Fruit fly (Drosophila melanogaster) whole organism, embryonic: ENCODE results near the gene Kua.

ENCODE experiments used
- ATbp ChIP-seq: fragments of 200-800 bp; sonication (Bioruptor generic); optimal IDR thresholded peaks from 2 replicates; lab custom pipeline; 2017; ENCODE audit warnings: missing biosample characterization, mild to moderate bottlenecking, missing genetic modification characterization, missing genetic modification reagents
- BEAF-32 ChIP-seq: fragments of 200-800 bp; sonication (Bioruptor generic); optimal IDR thresholded peaks from 3 replicates; lab custom pipeline; 2017; ENCODE audit warnings: missing biosample characterization, missing genetic modification characterization, mild to moderate bottlenecking, moderate library complexity, missing genetic modification reagents
- Bteb2 ChIP-seq: fragments of 200-800 bp; sonication (Bioruptor generic); optimal IDR thresholded peaks from 2 replicates; lab custom pipeline; 2016; ENCODE audit warnings: missing biosample characterization, missing genetic modification characterization
- CG1024 ChIP-seq: fragments of 200-800 bp; sonication (Bioruptor generic); IDR thresholded peaks from 2 replicates; pipeline ENCODE4 v1.3.6; 2022; ENCODE audit warnings: missing biosample characterization, missing genetic modification characterization
- CG11093 ChIP-seq: fragments of 200-800 bp; sonication (Bioruptor generic); IDR thresholded peaks from 3 replicates; pipeline ENCODE4 v1.3.6; 2022; ENCODE audit warnings: missing biosample characterization, missing genetic modification characterization
- CG11456 ChIP-seq: fragments of 200-800 bp; sonication (Bioruptor generic); IDR thresholded peaks from 3 replicates; pipeline ENCODE4 v1.3.6; 2022; ENCODE audit warnings: missing biosample characterization, missing genetic modification characterization
- CG11696 ChIP-seq: fragments of 200-800 bp; sonication (Bioruptor generic); IDR thresholded peaks from 2 replicates; pipeline ENCODE4 v1.3.6; 2022; ENCODE audit warnings: missing biosample characterization, missing genetic modification characterization
- CG15479 ChIP-seq: fragments of 200-800 bp; sonication (Bioruptor generic); optimal IDR thresholded peaks from 3 replicates; lab custom pipeline; 2019; ENCODE audit warnings: missing biosample characterization, mild to moderate bottlenecking, missing genetic modification characterization, moderate library complexity
- CG17328 ChIP-seq: fragments of 200-800 bp; sonication (Bioruptor generic); IDR thresholded peaks from 2 replicates; pipeline ENCODE4 v1.3.6; 2022; ENCODE audit warnings: missing biosample characterization, missing genetic modification characterization
- CG17829 ChIP-seq: fragments of 200-800 bp; optimal IDR thresholded peaks from 2 replicates; lab custom pipeline; 2019; ENCODE audit warnings: missing biosample characterization, mild to moderate bottlenecking, missing genetic modification characterization, moderate library complexity
- CG18262 ChIP-seq: fragments of 200-800 bp; optimal IDR thresholded peaks from 3 replicates; lab custom pipeline; 2019; ENCODE audit warnings: missing biosample characterization, mild to moderate bottlenecking, missing genetic modification characterization, moderate library complexity
- CG1832 ChIP-seq: fragments of 200-800 bp; sonication (Bioruptor generic); optimal IDR thresholded peaks from 2 replicates; lab custom pipeline; 2017; ENCODE audit warnings: missing biosample characterization, mild to moderate bottlenecking, missing genetic modification characterization, inconsistent platforms
- CG2202 ChIP-seq: fragments of 200-800 bp; sonication (Bioruptor generic); optimal IDR thresholded peaks from 2 replicates; lab custom pipeline; 2018; ENCODE audit warnings: missing biosample characterization, mild to moderate bottlenecking, missing genetic modification characterization
- CG32772 ChIP-seq: fragments of 200-800 bp; sonication (Bioruptor generic); IDR thresholded peaks from 2 replicates; pipeline ENCODE4 v1.3.6; 2022; ENCODE audit warnings: missing biosample characterization, missing genetic modification characterization
- CG3847 ChIP-seq: fragments of 200-800 bp; sonication (Bioruptor generic); IDR thresholded peaks from 2 replicates; pipeline ENCODE4 v1.3.6; 2022; ENCODE audit warnings: missing biosample characterization, missing genetic modification characterization
- CG4328 ChIP-seq: fragments of 200-800 bp; sonication (Bioruptor generic); optimal IDR thresholded peaks from 3 replicates; lab custom pipeline; 2017; ENCODE audit warnings: missing biosample characterization, missing genetic modification reagents, missing genetic modification characterization
- CG6272 ChIP-seq: fragments of 200-800 bp; sonication (Bioruptor generic); IDR thresholded peaks from 2 replicates; pipeline ENCODE4 v1.3.6; 2022; ENCODE audit warnings: missing biosample characterization, missing genetic modification characterization
- CG6791 ChIP-seq: fragments of 200-800 bp; sonication (Bioruptor generic); IDR thresholded peaks from 3 replicates; pipeline ENCODE4 v1.3.6; 2022; ENCODE audit warnings: missing biosample characterization, missing genetic modification characterization; ENCODE audit not compliant: partially characterized antibody
- CG9797 ChIP-seq: fragments of 200-800 bp; sonication (Bioruptor generic); optimal IDR thresholded peaks from 3 replicates; lab custom pipeline; 2018; ENCODE audit warnings: missing biosample characterization, mild to moderate bottlenecking, missing genetic modification characterization
- CkIIα-i1 ChIP-seq: fragments of 200-800 bp; sonication (Bioruptor generic); IDR thresholded peaks from 2 replicates; pipeline ENCODE4 v1.3.6; 2022; ENCODE audit warnings: missing biosample characterization, missing genetic modification characterization
- Dbx ChIP-seq: fragments of 200-800 bp; sonication (Bioruptor generic); IDR thresholded peaks from 3 replicates; pipeline ENCODE4 v1.3.6; 2022; ENCODE audit warnings: missing biosample characterization, missing genetic modification characterization
- HmgZ ChIP-seq: fragments of 200-800 bp; sonication (Bioruptor generic); optimal IDR thresholded peaks from 2 replicates; lab custom pipeline; 2018; ENCODE audit warnings: missing biosample characterization, mild to moderate bottlenecking, missing genetic modification characterization
- Hmx ChIP-seq: fragments of 200-800 bp; sonication (Bioruptor generic); optimal IDR thresholded peaks from 2 replicates; lab custom pipeline; 2016; ENCODE audit warnings: missing biosample characterization, missing genetic modification characterization
- MESR4 ChIP-seq: fragments of 200-800 bp; sonication (Bioruptor generic); optimal IDR thresholded peaks from 2 replicates; lab custom pipeline; 2018; ENCODE audit warnings: missing biosample characterization, mild to moderate bottlenecking, missing genetic modification characterization, moderate library complexity
- MTF-1 ChIP-seq: fragments of 200-800 bp; sonication (Bioruptor generic); optimal IDR thresholded peaks from 2 replicates; lab custom pipeline; 2018; ENCODE audit warnings: missing biosample characterization, mild to moderate bottlenecking, missing genetic modification characterization, borderline replicate concordance
- Max ChIP-seq: fragments of 200-800 bp; sonication (Bioruptor generic); optimal IDR thresholded peaks from 2 replicates; lab custom pipeline; 2016; ENCODE audit warnings: missing biosample characterization, mild to moderate bottlenecking, missing genetic modification characterization
- Neu2 ChIP-seq: fragments of 200-800 bp; sonication (Bioruptor generic); optimal IDR thresholded peaks from 3 replicates; lab custom pipeline; 2016; ENCODE audit warnings: missing biosample characterization, missing genetic modification characterization, borderline replicate concordance
- Oli ChIP-seq: fragments of 200-800 bp; sonication (Bioruptor generic); optimal IDR thresholded peaks from 2 replicates; lab custom pipeline; 2018; ENCODE audit warnings: missing biosample characterization, mild to moderate bottlenecking, missing genetic modification characterization, moderate library complexity
- aop ChIP-seq: fragments of 200-800 bp; sonication (Bioruptor generic); IDR thresholded peaks from 2 replicates; pipeline ENCODE4 v1.3.6; 2022; ENCODE audit warnings: missing biosample characterization, missing genetic modification characterization
- ap ChIP-seq: fragments of 200-800 bp; sonication (Bioruptor generic); IDR thresholded peaks from 2 replicates; pipeline ENCODE4 v1.3.6; 2022; ENCODE audit warnings: missing biosample characterization, missing genetic modification characterization
- cad ChIP-seq: fragments of >200 bp; optimal IDR thresholded peaks from 2 replicates; lab custom pipeline; 2017; ENCODE audit warnings: missing biosample characterization, missing genetic modification characterization
- ci ChIP-seq: fragments of 200-800 bp; sonication (Bioruptor generic); IDR thresholded peaks from 3 replicates; pipeline ENCODE4 v1.3.6; 2022; ENCODE audit warnings: missing biosample characterization, missing genetic modification characterization
- crc ChIP-seq: fragments of 200-800 bp; sonication (Bioruptor generic); optimal IDR thresholded peaks from 2 replicates; lab custom pipeline; 2016; ENCODE audit warnings: missing biosample characterization, missing genetic modification characterization
- dan ChIP-seq: fragments of 200-800 bp; sonication (Bioruptor generic); IDR thresholded peaks from 2 replicates; pipeline ENCODE4 v1.3.6; 2022; ENCODE audit warnings: missing biosample characterization, missing genetic modification characterization
- dimm ChIP-seq: fragments of 200-800 bp; sonication (Bioruptor generic); IDR thresholded peaks from 2 replicates; pipeline ENCODE4 v1.3.6; 2022; ENCODE audit warnings: missing biosample characterization, missing genetic modification characterization
- dm ChIP-seq: fragments of 200-800 bp; sonication (Bioruptor generic); optimal IDR thresholded peaks from 3 replicates; lab custom pipeline; 2016; ENCODE audit warnings: missing biosample characterization, missing genetic modification characterization
- ewg ChIP-seq: fragments of 200-800 bp; sonication (Bioruptor generic); optimal IDR thresholded peaks from 3 replicates; lab custom pipeline; 2017; ENCODE audit warnings: mild to moderate bottlenecking, missing biosample characterization, missing genetic modification reagents, missing genetic modification characterization
- grn ChIP-seq: fragments of 200-800 bp; sonication (Bioruptor generic); optimal IDR thresholded peaks from 3 replicates; lab custom pipeline; 2017; ENCODE audit warnings: missing biosample characterization, missing genetic modification characterization
- her ChIP-seq: fragments of 200-800 bp; sonication (Bioruptor generic); optimal IDR thresholded peaks from 2 replicates; lab custom pipeline; 2016; ENCODE audit warnings: missing biosample characterization, missing genetic modification characterization
- ind ChIP-seq: fragments of 200-800 bp; sonication (Bioruptor generic); optimal IDR thresholded peaks from 3 replicates; lab custom pipeline; 2016; ENCODE audit warnings: missing biosample characterization, missing genetic modification characterization
- pan ChIP-seq, 4 experiments: fragments of >200 bp in 3 of 4; fragments of 200-800 bp in 1 of 4; sonication (Bioruptor generic) in 1 of 4; optimal IDR thresholded peaks in 3 of 4; IDR thresholded peaks in 1 of 4; 2 replicates each; pipeline versions ENCODE4 v1.3.6 to Lab custom; 2017 to 2022; ENCODE audit warnings: missing biosample characterization in 2 of 4, missing genetic modification characterization in 2 of 4, mixed read lengths in 1 of 4
- pb ChIP-seq: fragments of 200-800 bp; sonication (Bioruptor generic); optimal IDR thresholded peaks from 3 replicates; lab custom pipeline; 2016; ENCODE audit warnings: missing biosample characterization, missing genetic modification characterization
- sc ChIP-seq, 3 experiments: fragments of >200 bp in 2 of 3; fragments of 200-800 bp in 1 of 3; sonication (Bioruptor generic) in 1 of 3; optimal IDR thresholded peaks; 2 replicates in 2 of 3; 3 replicates in 1 of 3; lab custom pipeline; 2017; ENCODE audit warnings: mild to moderate bottlenecking in 1 of 3, missing biosample characterization in 1 of 3, missing genetic modification characterization in 1 of 3, missing genetic modification reagents in 1 of 3
- so ChIP-seq: fragments of 200-800 bp; sonication (Bioruptor generic); IDR thresholded peaks from 3 replicates; pipeline ENCODE4 v1.3.6; 2022; ENCODE audit warnings: missing biosample characterization, missing genetic modification characterization
- sug ChIP-seq: fragments of 200-800 bp; optimal IDR thresholded peaks from 2 replicates; lab custom pipeline; 2019; ENCODE audit warnings: missing biosample characterization, mild to moderate bottlenecking, missing genetic modification characterization, moderate library complexity
- tin ChIP-seq: fragments of 200-800 bp; sonication (Bioruptor generic); optimal IDR thresholded peaks from 3 replicates; lab custom pipeline; 2016; ENCODE audit warnings: missing biosample characterization, missing genetic modification characterization
- trem ChIP-seq: fragments of 200-800 bp; optimal IDR thresholded peaks from 3 replicates; lab custom pipeline; 2019; ENCODE audit warnings: missing biosample characterization, mild to moderate bottlenecking, missing genetic modification characterization, moderate library complexity
- trh ChIP-seq: fragments of 200-800 bp; sonication (Bioruptor generic); optimal IDR thresholded peaks from 2 replicates; lab custom pipeline; 2016; ENCODE audit warnings: missing biosample characterization, missing genetic modification characterization
- unc-4 ChIP-seq: fragments of 200-800 bp; sonication (Bioruptor generic); IDR thresholded peaks from 2 replicates; pipeline ENCODE4 v1.3.6; 2022; ENCODE audit warnings: missing biosample characterization, missing genetic modification characterization; ENCODE audit not compliant: partially characterized antibody
- vnd ChIP-seq: fragments of 200-800 bp; sonication (Bioruptor generic); IDR thresholded peaks from 3 replicates; pipeline ENCODE4 v1.3.6; 2022; ENCODE audit warnings: missing biosample characterization, missing genetic modification characterization; ENCODE audit not compliant: partially characterized antibody

Gene Kua

DNA sequence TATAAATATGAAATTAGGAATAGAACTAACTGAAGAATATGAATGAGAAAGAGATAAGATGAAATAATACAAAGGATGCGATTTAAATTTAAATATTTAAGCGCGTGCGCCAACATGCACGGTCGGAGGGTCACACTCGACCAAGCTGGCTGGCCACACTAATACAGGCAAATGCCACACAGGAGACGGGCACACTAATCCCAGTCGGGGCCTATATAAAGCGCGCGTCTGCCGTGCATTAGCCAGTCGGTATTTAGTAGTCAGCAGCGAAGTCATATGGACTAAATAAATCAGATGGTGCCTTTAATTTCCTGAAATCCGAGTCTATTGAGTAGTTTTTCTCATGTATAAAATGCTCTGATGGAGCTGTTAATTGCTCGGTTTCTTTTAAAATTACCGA, 51.0 kb downstream of the Kua start (continued):
- TF ChIP-seq tin (GFP tag; lab: Kevin White, UChicago) (no peak), CG17829 (tag; lab: Kevin White, UChicago) (peak; percentile 9), HmgZ (tag; lab: Kevin White, UChicago) (peak; percentile 27), MTF-1 (GFP tag; lab: Kevin White, UChicago) (no peak), pan (optimal IDR thresholded peaks at IDR 0.05; lab: Kevin White, UChicago) (no peak), pan (GFP tag; optimal IDR thresholded peaks at IDR 0.05 in 1 of 2, IDR thresholded peaks at IDR 0.05 in 1 of 2) (peak in 1 of 2 experiments; percentile 32), CG1832 (GFP tag; lab: Kevin White, UChicago) (no peak), CG9797 (peak; percentile 95), her (GFP tag; lab: Kevin White, UChicago) (no peak), trem (tag; lab: Kevin White, UChicago) (peak; percentile 44), ap (GFP tag; lab: Robert Waterston, UW) (no peak), CG1024 (GFP tag; lab: Robert Waterston, UW) (peak; percentile 48; the same call in 1 of the 2 replicates), sug (no peak), crc (GFP tag; lab: Kevin White, UChicago) (no peak), BEAF-32 (GFP tag; lab: Kevin White, UChicago) (peak; percentile 38), CG6272 (GFP tag; lab: Robert Waterston, UW) (peak; percentile 53), so (GFP tag; lab: Robert Waterston, UW) (no peak), pb (GFP tag; lab: Kevin White, UChicago) (peak; percentile 1), ind (GFP tag; lab: Kevin White, UChicago) (no peak), Neu2 (GFP tag; lab: Kevin White, UChicago) (peak; percentile 97), ewg (GFP tag; lab: Kevin White, UChicago) (peak; percentile 86), aop (GFP tag; lab: Robert Waterston, UW) (no peak), CG11456 (peak; percentile 40; the same call in 1 of the 3 replicates), ATbp (GFP tag; lab: Kevin White, UChicago) (no peak), trh (GFP tag; lab: Kevin White, UChicago) (no peak), vnd (no peak), dan (GFP tag; lab: Robert Waterston, UW) (no peak), CG3847 (peak; percentile 86), CG17328 (GFP tag; lab: Robert Waterston, UW) (0 out of 2 replicates have a peak, but pooled peaks have one; percentile 8), sc (optimal IDR thresholded peaks at IDR 0.05; lab: Kevin White, UChicago) (no peak), sc (GFP tag; optimal IDR thresholded peaks at IDR 0.05; lab: Kevin White, UChicago) (no peak), MESR4 (no peak), CG11093 (no peak), Hmx (no peak), dm (no peak), cad (GFP tag; lab: Kevin White, UChicago) (peak; percentile 26), Dbx (GFP tag; lab: Robert Waterston, UW) (peak; percentile 47; the same call in 2 of the 3 replicates), CG32772 (GFP tag; lab: Robert Waterston, UW) (0 out of 2 replicates have a peak, but pooled peaks have one; percentile 8), Max (GFP tag; lab: Kevin White, UChicago) (no peak), Oli (tag; lab: Kevin White, UChicago) (no peak), CG2202 (no peak), Bteb2 (no peak), CG15479 (GFP tag; lab: Kevin White, UChicago) (no peak), ci (GFP tag; lab: Robert Waterston, UW) (peak; percentile 76), unc-4 (GFP tag; lab: Robert Waterston, UW) (no peak), CG6791 (peak; percentile 79), CG4328 (GFP tag; lab: Kevin White, UChicago) (no peak), grn (no peak), CkIIα-i1 (GFP tag; lab: Robert Waterston, UW) (no peak), CG11696 (no peak), dimm (GFP tag; lab: Robert Waterston, UW) (no peak), CG18262 (tag; lab: Kevin White, UChicago) (no peak)
